Worm (Caenorhabditis elegans): ENCODE measurements around the gene clec-19.
"Not testable (repeated sequence)": the region's sequence is repeated elsewhere in the genome, so short reads cannot be mapped to it uniquely, and the experiment has no call there.

clec-19 gene

ce11 chrII:1771347-1771746 lies 27.1 kb downstream of the clec-19 start, which contains the start of gene math-26:
Gene math-26 (plus strand): TSS chrII:1771647.
- not testable (repeated sequence) for TF ChIP-seq mls-2 (tag; optimal IDR thresholded peaks at IDR 0.05); elt-3 (tag; optimal IDR thresholded peaks at IDR 0.05); ham-2 (GFP tag; optimal IDR thresholded peaks at IDR 0.05)

ce11 chrII:1771785-1772184 lies 27.5 kb downstream of the clec-19 start, which contains the start of gene math-3:
Gene math-3 (plus strand): TSS chrII:1772085.
- TF ChIP-seq mab-5 (tag; optimal IDR thresholded peaks at IDR 0.05), result no peak

ce11 chrII:1775234-1775633 lies 31.0 kb downstream of the clec-19 start, which contains the start of gene F36H5.14:
Gene F36H5.14 (plus strand): TSS chrII:1775534.
- TF ChIP-seq nhr-28, mep-1, nhr-12 (tag; optimal IDR thresholded peaks at IDR 0.05): not testable (repeated sequence)

ce11 chrII:1782474-1782873 lies 38.2 kb downstream of the clec-19 start, which contains the start of gene math-4:
Gene math-4 (minus strand): TSS chrII:1782574.
- TF ChIP-seq pha-4 (tag; optimal IDR thresholded peaks at IDR 0.05) (no peak), ham-2 (GFP tag; optimal IDR thresholded peaks at IDR 0.05) (no peak), nhr-237 (tag; optimal IDR thresholded peaks at IDR 0.05) (no peak), lsy-2 (tag; optimal IDR thresholded peaks at IDR 0.05) (no peak), ztf-11 (tag; optimal IDR thresholded peaks at IDR 0.05) (no peak), nhr-2 (tag; optimal IDR thresholded peaks at IDR 0.05) (no peak), nhr-76 (tag; optimal IDR thresholded peaks at IDR 0.05) (no peak), M03D4.4 (tag; optimal IDR thresholded peaks at IDR 0.05) (no peak), mep-1 (tag; optimal IDR thresholded peaks at IDR 0.05) (no peak), mab-5 (tag; optimal IDR thresholded peaks at IDR 0.05) (no peak), hlh-1 (tag; optimal IDR thresholded peaks at IDR 0.05) (no peak), ceh-83 (GFP tag; optimal IDR thresholded peaks at IDR 0.05) (no peak), ceh-39 (tag; optimal IDR thresholded peaks at IDR 0.05) (no peak), tbx-8 (GFP tag; optimal IDR thresholded peaks at IDR 0.05) (no peak)

- no peak for TF ChIP-seq drap-1 (GFP tag; optimal IDR thresholded peaks at IDR 0.05)
- TF ChIP-seq mep-1 (tag; optimal IDR thresholded peaks at IDR 0.05), result no peak
- no peak for TF ChIP-seq unc-62 (GFP tag; optimal IDR thresholded peaks at IDR 0.05)
- TF ChIP-seq unc-120 (tag; optimal IDR thresholded peaks at IDR 0.05; ENCODE audit: poor library complexity, severe bottlenecking), result no peak
- TF ChIP-seq ceh-83 (GFP tag; optimal IDR thresholded peaks at IDR 0.05), result no peak
- TF ChIP-seq ztf-11 (tag; optimal IDR thresholded peaks at IDR 0.05), result no peak
- no peak for TF ChIP-seq sptf-1 (tag; optimal IDR thresholded peaks at IDR 0.05)
- no peak for TF ChIP-seq nhr-28 (tag; optimal IDR thresholded peaks at IDR 0.05)
- TF ChIP-seq pha-4 (tag; optimal IDR thresholded peaks at IDR 0.05), result no peak
- no peak for TF ChIP-seq lin-32 (GFP tag; optimal IDR thresholded peaks at IDR 0.05)
Observed at ce11 chrII:1784799-1785198, 40.5 kb downstream of the clec-19 start, which contains the start of gene C08F1.11. Gene C08F1.11 (minus strand): TSS chrII:1784899.

ce11 chrII:1786209-1786608 lies 41.9 kb downstream of the clec-19 start, which contains the start of gene C08F1.10:
Gene C08F1.10 (minus strand): TSS chrII:1786309.
- no peak for TF ChIP-seq ceh-83 (GFP tag; optimal IDR thresholded peaks at IDR 0.05)
- TF ChIP-seq unc-39 (tag; optimal IDR thresholded peaks at IDR 0.05), result no peak
- no peak for TF ChIP-seq ces-1 (GFP tag; optimal IDR thresholded peaks at IDR 0.05)
- TF ChIP-seq unc-120 (tag; optimal IDR thresholded peaks at IDR 0.05; ENCODE audit: poor library complexity, severe bottlenecking), result no peak
- no peak for TF ChIP-seq ceh-43 (GFP tag; optimal IDR thresholded peaks at IDR 0.05)

ce11 chrII:1787208-1787607 lies 42.9 kb downstream of the clec-19 start:
- no peak for TF ChIP-seq elt-1 (tag; optimal IDR thresholded peaks at IDR 0.05; ENCODE audit: borderline replicate concordance, insufficient read depth)
- TF ChIP-seq unc-62 (GFP tag; optimal IDR thresholded peaks at IDR 0.05), result no peak
- TF ChIP-seq blmp-1 (tag; optimal IDR thresholded peaks at IDR 0.05), result no peak
- no peak for TF ChIP-seq ham-2 (GFP tag; optimal IDR thresholded peaks at IDR 0.05)
- TF ChIP-seq cnd-1 (tag; optimal IDR thresholded peaks at IDR 0.05), result no peak
- no peak for TF ChIP-seq mep-1 (tag; optimal IDR thresholded peaks at IDR 0.05)
- no peak for TF ChIP-seq drap-1 (GFP tag; optimal IDR thresholded peaks at IDR 0.05)
- no peak for TF ChIP-seq pha-4 (tag; optimal IDR thresholded peaks at IDR 0.05)

All from whole organism, mixed stage, embryonic.